Fruit fly (Drosophila melanogaster): Measurements from ENCODE around the gene Eogt.

Gene Eogt

dm6 chr2L:2426444-2427188 is 45.7 kb downstream of the Eogt start (continued):
- TF ChIP-seq CG6813 (GFP tag; optimal IDR thresholded peaks at IDR 0.05) (no peak), CG17912 (GFP tag; optimal IDR thresholded peaks at IDR 0.05) (no peak), CG9727 (GFP tag; optimal IDR thresholded peaks at IDR 0.05) (peak; percentile 4), Hr3 (GFP tag; optimal IDR thresholded peaks at IDR 0.05) (peak; percentile 40), HmgZ (tag; optimal IDR thresholded peaks at IDR 0.05) (no peak), sim (GFP tag; IDR thresholded peaks at IDR 0.05) (no peak), CG13123 (GFP tag; optimal IDR thresholded peaks at IDR 0.05) (no peak), Hr51 (GFP tag; optimal IDR thresholded peaks at IDR 0.05) (peak in 1 of 2 experiments; percentile 65), wdn (GFP tag; IDR thresholded peaks at IDR 0.05) (no peak), TFAM (GFP tag; optimal IDR thresholded peaks at IDR 0.05) (no peak), usp (GFP tag; optimal IDR thresholded peaks at IDR 0.05) (no peak), fu2 (GFP tag; optimal IDR thresholded peaks at IDR 0.05) (peak; percentile 11), peb (GFP tag; IDR thresholded peaks at IDR 0.05) (no peak), CrebB (tag; optimal IDR thresholded peaks at IDR 0.05) (no peak), toy (GFP tag; IDR thresholded peaks at IDR 0.05) (no peak), gcm2 (GFP tag; optimal IDR thresholded peaks at IDR 0.05) (no peak), Nf-YB (GFP tag; optimal IDR thresholded peaks at IDR 0.05) (no peak), CG8359 (GFP tag; optimal IDR thresholded peaks at IDR 0.05; ENCODE audit: borderline replicate concordance) (no peak), CG43689 (GFP tag; IDR thresholded peaks at IDR 0.05) (no peak), CG32532 (GFP tag; IDR thresholded peaks at IDR 0.05) (peak; percentile 47), hkb (optimal IDR thresholded peaks at IDR 0.05) (no peak), hkb (GFP tag; IDR thresholded peaks at IDR 0.05) (peak; percentile 63), fru (optimal IDR thresholded peaks at IDR 0.05) (no peak), CG12104 (GFP tag; optimal IDR thresholded peaks at IDR 0.05) (no peak), NC2α (GFP tag; optimal IDR thresholded peaks at IDR 0.05) (no peak), Bteb2 (GFP tag; optimal IDR thresholded peaks at IDR 0.05) (peak; percentile 4), CG1529 (GFP tag; optimal IDR thresholded peaks at IDR 0.05) (peak; percentile 38), chn (GFP tag; optimal IDR thresholded peaks at IDR 0.05) (peak; percentile 28), H2.0 (GFP tag; IDR thresholded peaks at IDR 0.05) (peak; percentile 47), jigr1 (GFP tag; IDR thresholded peaks at IDR 0.05) (no peak), Hmr (GFP tag; optimal IDR thresholded peaks at IDR 0.05) (peak; percentile 18), HmgD (GFP tag; optimal IDR thresholded peaks at IDR 0.05) (no peak), CG1602 (GFP tag; optimal IDR thresholded peaks at IDR 0.05) (peak; percentile 35), CG3163 (GFP tag; optimal IDR thresholded peaks at IDR 0.05) (no peak), CG13775 (GFP tag; optimal IDR thresholded peaks at IDR 0.05) (no peak), HHEX (GFP tag; optimal IDR thresholded peaks at IDR 0.05) (peak; percentile 21), dmrt99B (tag; optimal IDR thresholded peaks at IDR 0.05) (peak; percentile 82), pum (GFP tag; optimal IDR thresholded peaks at IDR 0.05) (peak; percentile 16), run (tag; optimal IDR thresholded peaks at IDR 0.05) (peak; percentile 31), trh (GFP tag; optimal IDR thresholded peaks at IDR 0.05) (no peak), maf-S (GFP tag; optimal IDR thresholded peaks at IDR 0.05) (peak; percentile 36), Chrac-16 (GFP tag; optimal IDR thresholded peaks at IDR 0.05) (peak; percentile 26), CG12769 (tag; optimal IDR thresholded peaks at IDR 0.05) (peak; percentile 53), tll (GFP tag; optimal IDR thresholded peaks at IDR 0.05) (no peak), inv (GFP tag; IDR thresholded peaks at IDR 0.05; ENCODE audit: partially characterized antibody) (no peak), H15 (GFP tag; IDR thresholded peaks at IDR 0.05) (peak; percentile 57; the same call in 2 of the 3 replicates), CG2116 (GFP tag; optimal IDR thresholded peaks at IDR 0.05) (no peak), CG8388 (GFP tag; optimal IDR thresholded peaks at IDR 0.05) (peak; percentile 50), CG17359 (tag; optimal IDR thresholded peaks at IDR 0.05) (peak; percentile 75), CG14965 (GFP tag; optimal IDR thresholded peaks at IDR 0.05; ENCODE audit: borderline replicate concordance) (no peak), CG4360 (GFP tag; IDR thresholded peaks at IDR 0.05) (no peak)

Measured in whole organism, embryonic.